Fruit fly (Drosophila melanogaster): Measurements from ENCODE around the gene CG14397.

The CG14397 gene

DNA sequence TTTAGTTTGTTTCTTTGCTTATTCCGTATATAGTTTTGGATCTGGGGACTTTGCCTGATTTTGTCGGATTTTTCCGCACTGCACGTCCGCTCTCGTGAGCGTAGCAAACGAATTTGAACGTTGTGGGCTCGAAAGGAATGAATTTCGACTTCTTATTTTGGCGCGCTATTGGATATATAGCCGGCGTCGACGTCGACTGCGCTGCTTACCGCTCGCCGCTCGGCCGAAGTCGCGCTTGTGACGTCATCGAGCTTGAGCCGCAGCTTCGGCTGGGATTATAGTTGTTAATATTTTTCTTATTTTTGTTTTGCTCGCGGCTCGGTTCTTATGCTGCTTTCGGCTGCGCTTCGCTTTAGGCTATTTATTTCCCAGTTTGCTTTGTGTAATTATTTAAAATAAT, 21.3 kb upstream of the CG14397 start:
- no peak for TF ChIP-seq CG32264 (GFP tag; optimal IDR thresholded peaks at IDR 0.05)
- TF ChIP-seq psq (GFP tag; optimal IDR thresholded peaks at IDR 0.05), result no peak
- TF ChIP-seq Myc (optimal IDR thresholded peaks at IDR 0.05), result no peak
- TF ChIP-seq Rel (GFP tag; optimal IDR thresholded peaks at IDR 0.05), result no peak
- TF ChIP-seq Rel (tag; optimal IDR thresholded peaks at IDR 0.05), result no peak
- no peak for TF ChIP-seq CG9705 (GFP tag; optimal IDR thresholded peaks at IDR 0.05)
- no peak for TF ChIP-seq lola (GFP tag; optimal IDR thresholded peaks at IDR 0.05)
- TF ChIP-seq Hnf4 (GFP tag; optimal IDR thresholded peaks at IDR 0.05), result no peak
- TF ChIP-seq Abd-B (GFP tag; optimal IDR thresholded peaks at IDR 0.05), result no peak
- TF ChIP-seq Hr83 (GFP tag; optimal IDR thresholded peaks at IDR 0.05; ENCODE audit: poor library complexity, severe bottlenecking), result no peak
- TF ChIP-seq sage (GFP tag; optimal IDR thresholded peaks at IDR 0.05), result no peak
- TF ChIP-seq GATAd (GFP tag; optimal IDR thresholded peaks at IDR 0.05), result no peak
- no peak for TF ChIP-seq Sp1 (GFP tag; optimal IDR thresholded peaks at IDR 0.05)
- no peak for TF ChIP-seq sv (GFP tag; optimal IDR thresholded peaks at IDR 0.05)
- TF ChIP-seq rgr (GFP tag; optimal IDR thresholded peaks at IDR 0.05), result no peak
- TF ChIP-seq foxo (GFP tag; optimal IDR thresholded peaks at IDR 0.05), result no peak
- no peak for TF ChIP-seq N (GFP tag; optimal IDR thresholded peaks at IDR 0.05)
- no peak for TF ChIP-seq OdsH (GFP tag; optimal IDR thresholded peaks at IDR 0.05)
- TF ChIP-seq tai (GFP tag; optimal IDR thresholded peaks at IDR 0.05), result no peak

dm6 chr2L:21070825-21071224, 20.2 kb upstream of the CG14397 start:
- peak; percentile 7 for TF ChIP-seq Vsx2 (GFP tag; optimal IDR thresholded peaks at IDR 0.05; ENCODE audit: partially characterized antibody)
- TF ChIP-seq Sp1 (GFP tag; optimal IDR thresholded peaks at IDR 0.05), result no peak
- no peak for TF ChIP-seq CG9705 (GFP tag; optimal IDR thresholded peaks at IDR 0.05)

DNA sequence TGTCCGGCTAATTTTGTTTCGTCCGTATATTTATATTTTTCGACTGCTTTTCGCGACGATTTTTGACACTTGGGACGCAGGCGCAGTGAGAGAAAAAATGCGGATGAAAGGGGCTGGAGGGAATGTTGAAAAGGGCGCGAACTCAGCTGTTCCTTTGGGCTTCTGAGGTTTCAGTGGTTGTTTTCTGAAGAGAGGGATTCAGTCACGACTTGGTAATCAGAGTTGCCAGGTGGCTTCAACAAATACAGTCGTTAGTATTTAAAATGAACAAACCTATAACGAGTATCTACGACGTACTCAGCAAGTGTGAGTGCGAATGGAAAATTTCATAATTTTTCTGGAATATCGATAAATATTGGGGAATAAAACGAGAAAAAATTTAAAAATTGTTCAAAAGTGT, 19.6 kb upstream of the CG14397 start, which contains the start of gene CG9265:
TSS of gene CG9265 (minus strand) at position 68 of the 400 bp plus-strand sequence.
- TF ChIP-seq rgr (GFP tag; optimal IDR thresholded peaks at IDR 0.05) (peak; percentile 18), woc (GFP tag; optimal IDR thresholded peaks at IDR 0.05) (peak; percentile 9), Hr83 (GFP tag; optimal IDR thresholded peaks at IDR 0.05; ENCODE audit: poor library complexity, severe bottlenecking) (peak; percentile 23), N (GFP tag; optimal IDR thresholded peaks at IDR 0.05) (no peak)

DNA sequence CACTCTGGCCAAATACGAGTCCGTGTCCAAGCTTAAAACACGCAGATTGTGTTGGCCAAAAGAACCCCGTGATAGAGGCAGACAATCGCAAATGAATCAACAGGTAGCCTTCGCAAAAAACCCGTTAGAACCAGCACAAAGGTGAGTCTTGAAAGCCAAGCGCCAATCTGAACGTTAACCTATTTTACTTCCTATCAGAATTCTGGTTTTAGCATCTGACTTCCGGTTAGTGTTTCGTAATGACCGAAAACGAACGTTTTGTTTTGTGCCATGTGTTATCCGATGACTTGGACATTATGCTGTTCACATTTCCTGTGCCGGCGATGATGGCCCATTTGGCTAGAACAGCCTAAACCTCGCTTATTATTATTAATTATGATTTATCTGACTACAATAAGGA, 18.6 kb upstream of the CG14397 start:
- TF ChIP-seq ey (GFP tag; optimal IDR thresholded peaks at IDR 0.05), result no peak
- no peak for TF ChIP-seq Hr78 (GFP tag; optimal IDR thresholded peaks at IDR 0.05)
- no peak for TF ChIP-seq foxo (GFP tag; optimal IDR thresholded peaks at IDR 0.05)
- no peak for TF ChIP-seq dl (GFP tag; optimal IDR thresholded peaks at IDR 0.05; ENCODE audit: insufficient read depth in 1 of 2, partially characterized antibody in 2 of 2)
- no peak for TF ChIP-seq pan (optimal IDR thresholded peaks at IDR 0.05)
- TF ChIP-seq psq (GFP tag; optimal IDR thresholded peaks at IDR 0.05), result no peak
- no peak for TF ChIP-seq dsf (GFP tag; optimal IDR thresholded peaks at IDR 0.05; ENCODE audit: borderline replicate concordance)
- no peak for TF ChIP-seq Dfd (GFP tag; optimal IDR thresholded peaks at IDR 0.05)
- no peak for TF ChIP-seq N (GFP tag; optimal IDR thresholded peaks at IDR 0.05)
- TF ChIP-seq tai (GFP tag; optimal IDR thresholded peaks at IDR 0.05), result no peak
- TF ChIP-seq Rel (GFP tag; optimal IDR thresholded peaks at IDR 0.05), result no peak
- TF ChIP-seq Rel (tag; optimal IDR thresholded peaks at IDR 0.05), result no peak
- no peak for TF ChIP-seq Mio (GFP tag; optimal IDR thresholded peaks at IDR 0.05)
- TF ChIP-seq brk (GFP tag; optimal IDR thresholded peaks at IDR 0.05), result no peak
- no peak for TF ChIP-seq sage (GFP tag; optimal IDR thresholded peaks at IDR 0.05)
- no peak for TF ChIP-seq CG32264 (GFP tag; optimal IDR thresholded peaks at IDR 0.05)
- no peak for TF ChIP-seq Vsx2 (GFP tag; optimal IDR thresholded peaks at IDR 0.05; ENCODE audit: partially characterized antibody)
- TF ChIP-seq HLH106 (tag; optimal IDR thresholded peaks at IDR 0.05), result no peak
- no peak for TF ChIP-seq Jra (GFP tag; optimal IDR thresholded peaks at IDR 0.05)
- TF ChIP-seq woc (GFP tag; optimal IDR thresholded peaks at IDR 0.05), result no peak

- TF ChIP-seq dsf (GFP tag; optimal IDR thresholded peaks at IDR 0.05; ENCODE audit: borderline replicate concordance) (no peak), Hr78 (GFP tag; optimal IDR thresholded peaks at IDR 0.05) (no peak), h (GFP tag; optimal IDR thresholded peaks at IDR 0.05) (no peak), Dif (GFP tag; optimal IDR thresholded peaks at IDR 0.05; ENCODE audit: partially characterized antibody) (no peak), Jra (GFP tag; optimal IDR thresholded peaks at IDR 0.05) (no peak), sv (GFP tag; optimal IDR thresholded peaks at IDR 0.05) (no peak), Hnf4 (GFP tag; optimal IDR thresholded peaks at IDR 0.05) (no peak), dmrt93B (GFP tag; optimal IDR thresholded peaks at IDR 0.05) (no peak), tai (GFP tag; optimal IDR thresholded peaks at IDR 0.05) (no peak), N (GFP tag; optimal IDR thresholded peaks at IDR 0.05) (no peak), CrebA (GFP tag; optimal IDR thresholded peaks at IDR 0.05; ENCODE audit: borderline replicate concordance) (no peak), Sp1 (GFP tag; optimal IDR thresholded peaks at IDR 0.05) (no peak), pan (optimal IDR thresholded peaks at IDR 0.05) (no peak), CG9705 (GFP tag; optimal IDR thresholded peaks at IDR 0.05) (no peak), Myc (optimal IDR thresholded peaks at IDR 0.05) (no peak), jim (GFP tag; optimal IDR thresholded peaks at IDR 0.05) (no peak)
Measured at dm6 chr2L:21073300-21073699, 17.7 kb upstream of the CG14397 start.
